Worm (Caenorhabditis elegans) whole organism, young adult: ENCODE results near the gene K03H6.4.

Experiments
- F37B4.10 ChIP-seq: fragments of 200-800 bp; sonication (Bioruptor generic); IDR thresholded peaks from 2 replicates; pipeline ENCODE4 v1.3.6; 2022; ENCODE audit warnings: missing genetic modification characterization, missing compliant biosample characterization
- Y56A3A.18 ChIP-seq: fragments of 200-800 bp; sonication (Bioruptor generic); IDR thresholded peaks from 2 replicates; pipeline ENCODE4 v1.3.6; 2022; ENCODE audit warnings: missing genetic modification reagents, missing genetic modification characterization, missing compliant biosample characterization
- ama-1 ChIP-seq, 3 experiments: fragments of 150-350 bp in 1 of 3; sonication (generic microtip) in 2 of 3; optimal IDR thresholded peaks; 2 replicates each; lab custom pipeline; 2014 to 2018; ENCODE audit warnings: missing biosample characterization in 2 of 3, missing genetic modification characterization in 2 of 3, missing genetic modification reagents in 2 of 3
- egl-18 ChIP-seq: fragments of 200-800 bp; sonication (Bioruptor generic); IDR thresholded peaks from 2 replicates; pipeline ENCODE4 v1.3.6; 2022; ENCODE audit warnings: missing genetic modification reagents, missing genetic modification characterization, missing compliant biosample characterization
- ets-4 ChIP-seq: fragments of 200-800 bp; sonication (Bioruptor generic); optimal IDR thresholded peaks from 2 replicates; lab custom pipeline; 2018; ENCODE audit warnings: mild to moderate bottlenecking, missing genetic modification characterization, missing compliant biosample characterization
- nhr-179 ChIP-seq: sonication (generic microtip); optimal IDR thresholded peaks from 2 replicates; lab custom pipeline; 2016; ENCODE audit warnings: mild to moderate bottlenecking, missing genetic modification characterization, missing compliant biosample characterization
- nhr-27 ChIP-seq: fragments of 200-800 bp; sonication (Bioruptor generic); optimal IDR thresholded peaks from 2 replicates; lab custom pipeline; 2018; ENCODE audit warnings: mild to moderate bottlenecking, missing genetic modification characterization, moderate library complexity, missing compliant biosample characterization
- ztf-28 ChIP-seq: fragments of 200-800 bp; sonication (Bioruptor generic); IDR thresholded peaks from 2 replicates; pipeline ENCODE4 v1.3.6; 2022; ENCODE audit warnings: missing genetic modification reagents, missing genetic modification characterization, missing compliant biosample characterization
- ztf-3 ChIP-seq: fragments of 200-800 bp; sonication (Bioruptor generic); optimal IDR thresholded peaks from 2 replicates; lab custom pipeline; 2018; ENCODE audit warnings: mild to moderate bottlenecking, missing genetic modification characterization, missing compliant biosample characterization

ce11 chrIV:1497448-1497847 lies 23.7 kb downstream of the K03H6.4 start, which contains the start of gene hxk-3:
- no peak for TF ChIP-seq F37B4.10
- no peak for TF ChIP-seq nhr-179 (tag; lab: Kevin White, UChicago)
- TF ChIP-seq egl-18: no peak
- no peak for TF ChIP-seq ets-4
- no peak for TF ChIP-seq Y56A3A.18 (GFP tag; lab: Robert Waterston, UW)
- TF ChIP-seq ztf-28: no peak
- TF ChIP-seq ztf-3: no peak
- no peak for TF ChIP-seq nhr-27 (tag; lab: Kevin White, UChicago)
- TF ChIP-seq ama-1 (optimal IDR thresholded peaks at IDR 0.05; lab: Kevin White, UChicago): no peak
- no peak for TF ChIP-seq ama-1 (GFP tag; optimal IDR thresholded peaks at IDR 0.05; lab: Kevin White, UChicago)
